Fruit fly (Drosophila melanogaster) whole organism, embryonic: ENCODE data around the gene Fatp1.

Source experiments
- Bgb ChIP-seq: fragments of 200-800 bp; sonication (Bioruptor generic); IDR thresholded peaks from 2 replicates; pipeline ENCODE4 v1.3.6; 2022; ENCODE audit warnings: missing biosample characterization, missing genetic modification characterization; ENCODE audit not compliant: partially characterized antibody
- CG11456 ChIP-seq: fragments of 200-800 bp; sonication (Bioruptor generic); IDR thresholded peaks from 3 replicates; pipeline ENCODE4 v1.3.6; 2022; ENCODE audit warnings: missing biosample characterization, missing genetic modification characterization
- CG13624 ChIP-seq: fragments of 200-800 bp; sonication (Bioruptor generic); optimal IDR thresholded peaks from 2 replicates; lab custom pipeline; 2016; ENCODE audit warnings: missing biosample characterization, missing genetic modification characterization
- CG14050 ChIP-seq: fragments of 200-800 bp; sonication (Bioruptor generic); IDR thresholded peaks from 3 replicates; pipeline ENCODE4 v1.3.6; 2022; ENCODE audit warnings: missing biosample characterization, missing genetic modification characterization
- CG14860 ChIP-seq: fragments of 200-800 bp; sonication (Bioruptor generic); IDR thresholded peaks from 3 replicates; pipeline ENCODE4 v1.3.6; 2022; ENCODE audit warnings: missing biosample characterization, missing genetic modification characterization; ENCODE audit not compliant: partially characterized antibody
- CG17328 ChIP-seq: fragments of 200-800 bp; sonication (Bioruptor generic); IDR thresholded peaks from 2 replicates; pipeline ENCODE4 v1.3.6; 2022; ENCODE audit warnings: missing biosample characterization, missing genetic modification characterization
- CG17361 ChIP-seq: fragments of 200-800 bp; sonication (Bioruptor generic); IDR thresholded peaks from 3 replicates; pipeline ENCODE4 v1.3.6; 2022; ENCODE audit warnings: missing biosample characterization, missing genetic modification characterization
- CG17568 ChIP-seq: fragments of 200-800 bp; sonication (Bioruptor generic); optimal IDR thresholded peaks from 2 replicates; lab custom pipeline; 2018; ENCODE audit warnings: missing biosample characterization, mild to moderate bottlenecking, missing genetic modification characterization, moderate library complexity
- CG17612 ChIP-seq: fragments of 200-800 bp; sonication (Bioruptor generic); IDR thresholded peaks from 2 replicates; pipeline ENCODE4 v1.3.6; 2022; ENCODE audit warnings: missing biosample characterization, missing genetic modification characterization
- CG18476 ChIP-seq: fragments of 200-800 bp; sonication (Bioruptor generic); optimal IDR thresholded peaks from 2 replicates; lab custom pipeline; 2016; ENCODE audit warnings: missing biosample characterization, mild to moderate bottlenecking, missing genetic modification characterization
- CG18619 ChIP-seq: fragments of 200-800 bp; sonication (Bioruptor generic); optimal IDR thresholded peaks from 3 replicates; lab custom pipeline; 2017; ENCODE audit warnings: missing biosample characterization, mild to moderate bottlenecking, missing genetic modification characterization
- CG2199 ChIP-seq: fragments of 200-800 bp; sonication (Bioruptor generic); IDR thresholded peaks from 3 replicates; pipeline ENCODE4 v1.3.6; 2022; ENCODE audit warnings: missing biosample characterization, missing genetic modification characterization
- CG2889 ChIP-seq: fragments of 200-800 bp; sonication (Bioruptor generic); IDR thresholded peaks from 3 replicates; pipeline ENCODE4 v1.3.6; 2022; ENCODE audit warnings: missing biosample characterization, missing genetic modification characterization
- CG32767 ChIP-seq: fragments of 200-800 bp; sonication (Bioruptor generic); IDR thresholded peaks from 2 replicates; pipeline ENCODE4 v1.3.6; 2022; ENCODE audit warnings: missing biosample characterization, missing genetic modification characterization
- CG4730 ChIP-seq: fragments of 200-800 bp; sonication (Bioruptor generic); IDR thresholded peaks from 2 replicates; pipeline ENCODE4 v1.3.6; 2022; ENCODE audit warnings: missing biosample characterization, missing genetic modification characterization
- CG7271 ChIP-seq: fragments of 200-800 bp; sonication (Bioruptor generic); optimal IDR thresholded peaks from 2 replicates; lab custom pipeline; 2018; ENCODE audit warnings: missing biosample characterization, mild to moderate bottlenecking, missing genetic modification characterization, moderate library complexity
- CG7786 ChIP-seq: fragments of 200-800 bp; sonication (Bioruptor generic); optimal IDR thresholded peaks from 2 replicates; lab custom pipeline; 2016; ENCODE audit warnings: missing biosample characterization, missing genetic modification characterization
- CG7928 ChIP-seq: fragments of 200-800 bp; sonication (Bioruptor generic); optimal IDR thresholded peaks from 2 replicates; lab custom pipeline; 2017; ENCODE audit warnings: missing biosample characterization, mild to moderate bottlenecking, missing genetic modification characterization
- CG8359 ChIP-seq: fragments of 200-800 bp; sonication (Bioruptor generic); optimal IDR thresholded peaks from 2 replicates; lab custom pipeline; 2017; ENCODE audit warnings: missing biosample characterization, mild to moderate bottlenecking, missing genetic modification characterization, borderline replicate concordance
- CG9215 ChIP-seq: fragments of 200-800 bp; sonication (Bioruptor generic); IDR thresholded peaks from 2 replicates; pipeline ENCODE4 v1.3.6; 2022; ENCODE audit warnings: missing biosample characterization, missing genetic modification characterization
- Eip74EF ChIP-seq, 2 experiments: fragments of 200-800 bp in 1 of 2; fragments of >200 bp in 1 of 2; sonication (Bioruptor generic) in 1 of 2; optimal IDR thresholded peaks; 2 replicates each; lab custom pipeline; 2017 to 2019; ENCODE audit warnings: missing biosample characterization in 2 of 2, missing genetic modification characterization in 2 of 2, mild to moderate bottlenecking in 1 of 2, moderate library complexity in 1 of 2
- Fer2 ChIP-seq: fragments of 200-800 bp; sonication (Bioruptor generic); optimal IDR thresholded peaks from 2 replicates; lab custom pipeline; 2018; ENCODE audit warnings: missing biosample characterization, mild to moderate bottlenecking, missing genetic modification characterization, moderate library complexity
- Fer3 ChIP-seq: fragments of 200-800 bp; sonication (Bioruptor generic); optimal IDR thresholded peaks from 2 replicates; lab custom pipeline; 2018; ENCODE audit warnings: missing biosample characterization, mild to moderate bottlenecking, missing genetic modification characterization, moderate library complexity
- Hsf ChIP-seq: fragments of 200-800 bp; sonication (Bioruptor generic); optimal IDR thresholded peaks from 3 replicates; lab custom pipeline; 2016; ENCODE audit warnings: missing biosample characterization, missing genetic modification characterization
- Jarid2 ChIP-seq: fragments of 200-800 bp; sonication (Bioruptor generic); optimal IDR thresholded peaks from 3 replicates; lab custom pipeline; 2017; ENCODE audit warnings: mild to moderate bottlenecking, missing biosample characterization, missing genetic modification reagents, missing genetic modification characterization
- Mes4 ChIP-seq: fragments of 200-800 bp; sonication (Bioruptor generic); optimal IDR thresholded peaks from 2 replicates; lab custom pipeline; 2016; ENCODE audit warnings: missing biosample characterization, missing genetic modification characterization
- Myb ChIP-seq: fragments of 200-800 bp; sonication (Bioruptor generic); optimal IDR thresholded peaks from 2 replicates; lab custom pipeline; 2016; ENCODE audit warnings: missing biosample characterization, missing genetic modification characterization
- Oli ChIP-seq: fragments of 200-800 bp; sonication (Bioruptor generic); optimal IDR thresholded peaks from 2 replicates; lab custom pipeline; 2018; ENCODE audit warnings: missing biosample characterization, mild to moderate bottlenecking, missing genetic modification characterization, moderate library complexity
- Sin3A ChIP-seq: fragments of >200 bp; optimal IDR thresholded peaks from 2 replicates; lab custom pipeline; 2018
- YL-1 ChIP-seq: fragments of 200-800 bp; sonication (Bioruptor generic); optimal IDR thresholded peaks from 3 replicates; lab custom pipeline; 2017; ENCODE audit warnings: missing biosample characterization, mild to moderate bottlenecking, missing genetic modification characterization
- cato ChIP-seq: fragments of 200-800 bp; sonication (Bioruptor generic); optimal IDR thresholded peaks from 2 replicates; lab custom pipeline; 2016; ENCODE audit warnings: missing biosample characterization, missing genetic modification characterization, borderline replicate concordance
- crp ChIP-seq, 2 experiments: fragments of 200-800 bp; sonication (Bioruptor generic); optimal IDR thresholded peaks; 2 replicates in 1 of 2; 3 replicates in 1 of 2; lab custom pipeline; 2017; ENCODE audit warnings: missing biosample characterization in 2 of 2, missing genetic modification characterization in 2 of 2, mild to moderate bottlenecking in 1 of 2, moderate library complexity in 1 of 2
- ems ChIP-seq: fragments of 200-800 bp; sonication (Bioruptor generic); optimal IDR thresholded peaks from 3 replicates; lab custom pipeline; 2016; ENCODE audit warnings: missing biosample characterization, missing genetic modification characterization
- ewg ChIP-seq: fragments of 200-800 bp; sonication (Bioruptor generic); optimal IDR thresholded peaks from 3 replicates; lab custom pipeline; 2017; ENCODE audit warnings: mild to moderate bottlenecking, missing biosample characterization, missing genetic modification reagents, missing genetic modification characterization
- eyg ChIP-seq: fragments of 200-800 bp; sonication (Bioruptor generic); optimal IDR thresholded peaks from 3 replicates; lab custom pipeline; 2016; ENCODE audit warnings: missing biosample characterization, missing genetic modification characterization
- gcm2 ChIP-seq: fragments of 200-800 bp; sonication (Bioruptor generic); optimal IDR thresholded peaks from 2 replicates; lab custom pipeline; 2016; ENCODE audit warnings: missing biosample characterization, missing genetic modification characterization
- gfzf ChIP-seq: fragments of 200-800 bp; sonication (Bioruptor generic); optimal IDR thresholded peaks from 2 replicates; lab custom pipeline; 2016; ENCODE audit warnings: missing biosample characterization, mild to moderate bottlenecking, missing genetic modification characterization, moderate library complexity
- kay ChIP-seq: fragments of 200-800 bp; sonication (Bioruptor generic); optimal IDR thresholded peaks from 2 replicates; lab custom pipeline; 2016; ENCODE audit warnings: missing biosample characterization, missing genetic modification characterization
- nerfin-2 ChIP-seq: fragments of 200-800 bp; sonication (Bioruptor generic); IDR thresholded peaks from 2 replicates; pipeline ENCODE4 v1.3.6; 2022; ENCODE audit warnings: missing biosample characterization, missing genetic modification characterization; ENCODE audit not compliant: partially characterized antibody
- otp ChIP-seq: fragments of 200-800 bp; sonication (Bioruptor generic); IDR thresholded peaks from 3 replicates; pipeline ENCODE4, ENCODE4 v1.3.6; 2022; ENCODE audit warnings: missing biosample characterization, missing genetic modification characterization
- pan ChIP-seq, 4 experiments: fragments of >200 bp in 3 of 4; fragments of 200-800 bp in 1 of 4; sonication (Bioruptor generic) in 1 of 4; optimal IDR thresholded peaks in 3 of 4; IDR thresholded peaks in 1 of 4; 2 replicates each; pipeline versions ENCODE4 v1.3.6 to Lab custom; 2017 to 2022; ENCODE audit warnings: missing biosample characterization in 2 of 4, missing genetic modification characterization in 2 of 4, mixed read lengths in 1 of 4
- sens-2 ChIP-seq: fragments of 200-800 bp; sonication (Bioruptor generic); IDR thresholded peaks from 2 replicates; pipeline ENCODE4 v1.3.6; 2022; ENCODE audit warnings: missing biosample characterization, missing genetic modification characterization
- sima ChIP-seq: fragments of 200-800 bp; sonication (Bioruptor generic); optimal IDR thresholded peaks from 2 replicates; lab custom pipeline; 2016; ENCODE audit warnings: missing biosample characterization, missing genetic modification characterization
- sqz ChIP-seq: fragments of 200-800 bp; sonication (Bioruptor generic); optimal IDR thresholded peaks from 3 replicates; lab custom pipeline; 2018; ENCODE audit warnings: missing biosample characterization, mild to moderate bottlenecking, missing genetic modification characterization
- ssp ChIP-seq: fragments of 200-800 bp; sonication (Bioruptor generic); IDR thresholded peaks from 2 replicates; pipeline ENCODE4 v1.3.6; 2022; ENCODE audit warnings: missing biosample characterization, missing genetic modification characterization
- tgo ChIP-seq: fragments of 200-800 bp; sonication (Bioruptor generic); IDR thresholded peaks from 3 replicates; pipeline ENCODE4 v1.3.6; 2022; ENCODE audit warnings: missing biosample characterization, missing genetic modification characterization
- vnd ChIP-seq: fragments of 200-800 bp; sonication (Bioruptor generic); IDR thresholded peaks from 3 replicates; pipeline ENCODE4 v1.3.6; 2022; ENCODE audit warnings: missing biosample characterization, missing genetic modification characterization; ENCODE audit not compliant: partially characterized antibody
- zen2 ChIP-seq: fragments of 200-800 bp; sonication (Bioruptor generic); IDR thresholded peaks from 3 replicates; pipeline ENCODE4 v1.3.6; 2022; ENCODE audit warnings: missing biosample characterization, missing genetic modification characterization; ENCODE audit not compliant: partially characterized antibody

Gene Fatp1

dm6 chr2L:10519225-10519624 lies 2.2 kb upstream of the Fatp1 start (continued):
- TF ChIP-seq CG17568 (GFP tag; lab: Kevin White, UChicago) (peak; percentile 36), CG18476 (GFP tag; lab: Kevin White, UChicago) (peak; percentile 44), cato (no peak), CG14050 (peak; percentile 58), CG17361 (peak; percentile 48; the same call in 1 of the 3 replicates), crp (GFP tag; optimal IDR thresholded peaks at IDR 0.05; lab: Kevin White, UChicago) (no peak), tgo (GFP tag; lab: Robert Waterston, UW) (peak; percentile 78; the same call in 2 of the 3 replicates), gfzf (GFP tag; lab: Kevin White, UChicago) (no peak), ewg (GFP tag; lab: Kevin White, UChicago) (peak; percentile 16), Bgb (GFP tag; lab: Robert Waterston, UW) (no peak), zen2 (no peak), pan (optimal IDR thresholded peaks at IDR 0.05; lab: Kevin White, UChicago) (no peak), pan (GFP tag; optimal IDR thresholded peaks at IDR 0.05 in 1 of 2, IDR thresholded peaks at IDR 0.05 in 1 of 2) (peak in 1 of 2 experiments; percentile 70), otp (peak; percentile 74; the same call in 2 of the 3 replicates), Hsf (GFP tag; lab: Kevin White, UChicago) (peak; percentile 41), Mes4 (GFP tag; lab: Kevin White, UChicago) (no peak), CG7928 (no peak), ssp (GFP tag; lab: Robert Waterston, UW) (peak; percentile 26; the same call in 1 of the 2 replicates), Eip74EF (GFP tag; optimal IDR thresholded peaks at IDR 0.05; lab: Kevin White, UChicago) (peak in 1 of 2 experiments; percentile 41), CG32767 (GFP tag; lab: Robert Waterston, UW) (no peak), Fer2 (tag; lab: Kevin White, UChicago) (peak; percentile 35), YL-1 (no peak), sqz (GFP tag; lab: Kevin White, UChicago) (peak; percentile 19), Fer3 (tag; lab: Kevin White, UChicago) (peak; percentile 76), CG9215 (GFP tag; lab: Robert Waterston, UW) (peak; percentile 27; the same call in 1 of the 2 replicates), CG8359 (GFP tag; lab: Kevin White, UChicago) (peak; percentile 14), ems (GFP tag; lab: Kevin White, UChicago) (no peak), sima (no peak), Sin3A (lab: Kevin White, UChicago) (no peak), CG2199 (no peak), CG18619 (GFP tag; lab: Kevin White, UChicago) (peak; percentile 30), CG13624 (GFP tag; lab: Kevin White, UChicago) (peak; percentile 54), CG17328 (GFP tag; lab: Robert Waterston, UW) (0 out of 2 replicates have a peak, but pooled peaks have one; percentile 45), CG7271 (tag; lab: Kevin White, UChicago) (no peak), CG17612 (GFP tag; lab: Robert Waterston, UW) (0 out of 2 replicates have a peak, but pooled peaks have one; percentile 18), vnd (GFP tag; lab: Robert Waterston, UW) (no peak), Jarid2 (GFP tag; lab: Kevin White, UChicago) (no peak), CG7786 (GFP tag; lab: Kevin White, UChicago) (peak; percentile 10), CG4730 (0 out of 2 replicates have a peak, but pooled peaks have one; percentile 32), CG14860 (no peak), eyg (no peak), Myb (peak; percentile 37), CG11456 (GFP tag; lab: Robert Waterston, UW) (0 out of 3 replicates have a peak, but pooled peaks have one; percentile 34), gcm2 (GFP tag; lab: Kevin White, UChicago) (peak; percentile 3), nerfin-2 (GFP tag; lab: Robert Waterston, UW) (no peak), sens-2 (GFP tag; lab: Robert Waterston, UW) (peak; percentile 52; the same call in 1 of the 2 replicates), CG2889 (GFP tag; lab: Robert Waterston, UW) (peak; percentile 43; the same call in 1 of the 3 replicates), kay (GFP tag; lab: Kevin White, UChicago) (no peak), Oli (tag; lab: Kevin White, UChicago) (peak; percentile 55)
